Worm (Caenorhabditis elegans) whole organism, L3 larva: ENCODE results near the gene mtx-2.

Experiments used
- ZK546.5 ChIP-seq: sonication (generic microtip); optimal IDR thresholded peaks from 2 replicates; lab custom pipeline; 2017; ENCODE audit warnings: missing biosample characterization, missing genetic modification characterization
- elt-3 ChIP-seq, 3 experiments: fragments of 150-350 bp in 1 of 3; sonication (generic microtip) in 2 of 3; optimal IDR thresholded peaks; 2 replicates in 2 of 3; 4 replicates in 1 of 3; lab custom pipeline; 2014 to 2017; ENCODE audit warnings: missing biosample characterization in 3 of 3, missing genetic modification characterization in 3 of 3
- nhr-12 ChIP-seq: fragments of 150-350 bp; optimal IDR thresholded peaks from 2 replicates; lab custom pipeline; 2014; ENCODE audit warnings: missing biosample characterization, missing genetic modification characterization
- nhr-237 ChIP-seq: fragments of 150-350 bp; optimal IDR thresholded peaks from 2 replicates; lab custom pipeline; 2014; ENCODE audit warnings: missing biosample characterization, missing genetic modification characterization
- nhr-25 ChIP-seq: sonication (generic microtip); optimal IDR thresholded peaks from 2 replicates; lab custom pipeline; 2017; ENCODE audit warnings: missing biosample characterization, missing genetic modification characterization
- nhr-28 ChIP-seq: fragments of 150-350 bp; optimal IDR thresholded peaks from 2 replicates; lab custom pipeline; 2014; ENCODE audit warnings: missing biosample characterization, missing genetic modification characterization
- nhr-76 ChIP-seq: fragments of 150-350 bp; sonication (generic microtip); optimal IDR thresholded peaks from 5 replicates; lab custom pipeline; 2014; ENCODE audit warnings: missing biosample characterization, missing genetic modification characterization
- tbx-2 ChIP-seq: sonication (generic microtip); optimal IDR thresholded peaks from 2 replicates; lab custom pipeline; 2016; ENCODE audit warnings: mild to moderate bottlenecking, missing genetic modification characterization, missing compliant biosample characterization
- unc-39 ChIP-seq: sonication (generic microtip); optimal IDR thresholded peaks from 4 replicates; lab custom pipeline; 2017; ENCODE audit warnings: missing biosample characterization, missing genetic modification characterization
- zag-1 ChIP-seq: fragments of 150-350 bp; optimal IDR thresholded peaks from 2 replicates; lab custom pipeline; 2014; ENCODE audit warnings: missing biosample characterization, missing genetic modification characterization
- ztf-11 ChIP-seq: fragments of 150-350 bp; optimal IDR thresholded peaks from 2 replicates; lab custom pipeline; 2014; ENCODE audit warnings: missing biosample characterization, missing genetic modification characterization

ce11 chrIII:7719364-7719936 lies 44.0 kb downstream of the mtx-2 start, which contains the start of gene ncl-1:
- TF ChIP-seq ztf-11 (tag; lab: Kevin White, UChicago) (no peak), unc-39 (tag; lab: Kevin White, UChicago) (no peak), zag-1 (no peak), nhr-237 (tag; lab: Kevin White, UChicago) (no peak), nhr-25 (tag; lab: Kevin White, UChicago) (no peak), elt-3 (tag; optimal IDR thresholded peaks at IDR 0.05; lab: Kevin White, UChicago) (no peak), nhr-76 (tag; lab: Kevin White, UChicago) (no peak), tbx-2 (tag; lab: Kevin White, UChicago) (no peak), nhr-12 (no peak), ZK546.5 (tag; lab: Kevin White, UChicago) (no peak), nhr-28 (tag; lab: Kevin White, UChicago) (no peak)
